Worm (Caenorhabditis elegans) whole organism, L1 larva: ENCODE results near the gene chil-5.

ENCODE experiments used
- aly-2 ChIP-seq: fragments of 150-350 bp; optimal IDR thresholded peaks from 2 replicates; lab custom pipeline; 2014; ENCODE audit warnings: missing biosample characterization, missing genetic modification characterization
- ama-1 ChIP-seq: fragments of 150-350 bp; optimal IDR thresholded peaks from 2 replicates; lab custom pipeline; 2014
- ces-1 ChIP-seq: fragments of 150-350 bp; optimal IDR thresholded peaks from 2 replicates; lab custom pipeline; 2014; ENCODE audit warnings: missing biosample characterization, missing genetic modification reagents, missing genetic modification characterization
- egl-27 ChIP-seq, 2 experiments: fragments of 150-350 bp in 1 of 2; sonication (generic microtip); optimal IDR thresholded peaks; 3 replicates each; lab custom pipeline; 2017 to 2018; ENCODE audit warnings: missing biosample characterization in 2 of 2, missing genetic modification characterization in 2 of 2, missing genetic modification reagents in 2 of 2
- fos-1 ChIP-seq: fragments of 150-350 bp; optimal IDR thresholded peaks from 2 replicates; lab custom pipeline; 2014; ENCODE audit warnings: missing biosample characterization, missing genetic modification characterization
- grh-1 ChIP-seq: fragments of 200-800 bp; sonication (Bioruptor generic); IDR thresholded peaks from 2 replicates; pipeline ENCODE4 v1.3.6; 2022; ENCODE audit warnings: missing genetic modification reagents, missing genetic modification characterization, missing compliant biosample characterization
- lin-39 ChIP-seq: fragments of 150-350 bp; optimal IDR thresholded peaks from 2 replicates; lab custom pipeline; 2014; ENCODE audit warnings: missing biosample characterization, missing genetic modification reagents, missing genetic modification characterization
- mdl-1 ChIP-seq, 2 experiments: fragments of 150-350 bp; optimal IDR thresholded peaks; 2 replicates each; lab custom pipeline; 2014 to 2017; ENCODE audit warnings: missing biosample characterization in 2 of 2, missing genetic modification characterization in 2 of 2, inconsistent platforms in 1 of 2
- nhr-237 ChIP-seq: fragments of 150-350 bp; optimal IDR thresholded peaks from 2 replicates; lab custom pipeline; 2014; ENCODE audit warnings: missing biosample characterization, missing genetic modification characterization
- pqm-1 ChIP-seq: sonication (generic microtip); optimal IDR thresholded peaks from 3 replicates; lab custom pipeline; 2017; ENCODE audit warnings: missing biosample characterization, missing genetic modification characterization
- snu-23 ChIP-seq: sonication (generic microtip); optimal IDR thresholded peaks from 2 replicates; lab custom pipeline; 2016; ENCODE audit warnings: missing genetic modification characterization, missing compliant biosample characterization
- unc-130 ChIP-seq: fragments of 150-350 bp; optimal IDR thresholded peaks from 2 replicates; lab custom pipeline; 2017; ENCODE audit warnings: missing biosample characterization, missing genetic modification characterization, inconsistent platforms
- unc-62 ChIP-seq: fragments of 150-350 bp; optimal IDR thresholded peaks from 2 replicates; lab custom pipeline; 2014; ENCODE audit warnings: missing biosample characterization, missing genetic modification reagents, missing genetic modification characterization

ce11 chrII:9872961-9873360, 13.5 kb upstream of the chil-5 start, which contains the start of gene chil-8:
- no peak for TF ChIP-seq ces-1 (GFP tag; lab: Kevin White, UChicago)
- TF ChIP-seq nhr-237 (tag; lab: Kevin White, UChicago): no peak
- no peak for TF ChIP-seq egl-27 (tag; optimal IDR thresholded peaks at IDR 0.05; lab: Kevin White, UChicago)
- no peak for TF ChIP-seq lin-39 (tag; lab: Kevin White, UChicago)
- no peak for TF ChIP-seq unc-62 (GFP tag; lab: Kevin White, UChicago)
- TF ChIP-seq ama-1 (lab: Kevin White, UChicago): no peak
- no peak for TF ChIP-seq unc-130 (tag; lab: Kevin White, UChicago)
- TF ChIP-seq mdl-1 (tag; optimal IDR thresholded peaks at IDR 0.05; lab: Kevin White, UChicago): no peak
- TF ChIP-seq grh-1: no peak
- TF ChIP-seq snu-23 (GFP tag; lab: Kevin White, UChicago): no peak
- TF ChIP-seq aly-2 (tag; lab: Kevin White, UChicago): no peak
- no peak for TF ChIP-seq fos-1 (tag; lab: Kevin White, UChicago)
- no peak for TF ChIP-seq pqm-1 (tag; lab: Kevin White, UChicago)
